Fruit fly (Drosophila melanogaster) S2 (cell line): ENCODE data around the gene Adgf-C.

Experiments used
- CG8478 ChIP-seq: fragments of >200 bp; optimal IDR thresholded peaks from 2 replicates; lab custom pipeline; 2018
- CTCF ChIP-seq, 2 experiments: fragments of >200 bp; optimal IDR thresholded peaks; 2 replicates each; lab custom pipeline; 2018

DNA sequence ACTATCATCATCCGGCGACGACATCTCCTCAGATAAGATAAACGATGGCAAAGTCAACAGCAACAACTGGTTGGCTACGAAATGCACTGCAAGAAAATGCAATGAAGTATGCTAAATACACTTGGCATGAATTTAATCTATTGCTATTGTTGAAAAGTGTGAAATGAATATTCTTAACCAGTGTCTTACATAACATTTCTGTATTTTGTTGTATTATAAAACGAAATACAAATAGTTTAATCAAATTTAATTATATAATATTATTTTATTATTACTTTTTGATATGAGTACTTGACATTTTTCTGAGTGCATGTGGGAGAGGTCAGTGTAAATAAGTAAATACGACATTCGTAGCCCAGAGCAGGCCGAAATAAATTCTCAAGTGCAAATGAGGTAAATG lies 7.0 kb downstream of the Adgf-C start:
- no peak for TF ChIP-seq CG8478 (lab: Kevin White, UChicago)
- no peak for TF ChIP-seq CTCF (optimal IDR thresholded peaks at IDR 0.05; lab: Kevin White, UChicago)
